Fruit fly (Drosophila melanogaster) whole organism, embryonic: ENCODE results near the gene ArfGAP3.

Experiments
- Bgb ChIP-seq: fragments of 200-800 bp; sonication (Bioruptor generic); IDR thresholded peaks from 2 replicates; pipeline ENCODE4 v1.3.6; 2022; ENCODE audit warnings: missing biosample characterization, missing genetic modification characterization; ENCODE audit not compliant: partially characterized antibody
- CG10431 ChIP-seq: fragments of 200-800 bp; sonication (Bioruptor generic); optimal IDR thresholded peaks from 3 replicates; lab custom pipeline; 2018; ENCODE audit warnings: missing biosample characterization, mild to moderate bottlenecking, missing genetic modification characterization
- CG12104 ChIP-seq: fragments of 200-800 bp; sonication (Bioruptor generic); optimal IDR thresholded peaks from 3 replicates; lab custom pipeline; 2016; ENCODE audit warnings: missing biosample characterization, missing genetic modification characterization
- CG12219 ChIP-seq: fragments of 200-800 bp; sonication (Bioruptor generic); optimal IDR thresholded peaks from 3 replicates; lab custom pipeline; 2018; ENCODE audit warnings: missing biosample characterization, mild to moderate bottlenecking, missing genetic modification characterization
- CG15269 ChIP-seq: fragments of 200-800 bp; sonication (Bioruptor generic); optimal IDR thresholded peaks from 2 replicates; lab custom pipeline; 2018; ENCODE audit warnings: missing biosample characterization, mild to moderate bottlenecking, missing genetic modification characterization, moderate library complexity
- CG15479 ChIP-seq: fragments of 200-800 bp; sonication (Bioruptor generic); optimal IDR thresholded peaks from 3 replicates; lab custom pipeline; 2019; ENCODE audit warnings: missing biosample characterization, mild to moderate bottlenecking, missing genetic modification characterization, moderate library complexity
- CG17385 ChIP-seq: fragments of 200-800 bp; sonication (Bioruptor generic); optimal IDR thresholded peaks from 3 replicates; lab custom pipeline; 2018; ENCODE audit warnings: missing biosample characterization, mild to moderate bottlenecking, missing genetic modification characterization
- CG18262 ChIP-seq: fragments of 200-800 bp; optimal IDR thresholded peaks from 3 replicates; lab custom pipeline; 2019; ENCODE audit warnings: missing biosample characterization, mild to moderate bottlenecking, missing genetic modification characterization, moderate library complexity
- CG2199 ChIP-seq: fragments of 200-800 bp; sonication (Bioruptor generic); IDR thresholded peaks from 3 replicates; pipeline ENCODE4 v1.3.6; 2022; ENCODE audit warnings: missing biosample characterization, missing genetic modification characterization
- CG2202 ChIP-seq: fragments of 200-800 bp; sonication (Bioruptor generic); optimal IDR thresholded peaks from 2 replicates; lab custom pipeline; 2018; ENCODE audit warnings: missing biosample characterization, mild to moderate bottlenecking, missing genetic modification characterization
- CG3065 ChIP-seq: fragments of 200-800 bp; sonication (Bioruptor generic); optimal IDR thresholded peaks from 2 replicates; lab custom pipeline; 2016; ENCODE audit warnings: missing biosample characterization, missing genetic modification characterization
- CG7928 ChIP-seq: fragments of 200-800 bp; sonication (Bioruptor generic); optimal IDR thresholded peaks from 2 replicates; lab custom pipeline; 2017; ENCODE audit warnings: missing biosample characterization, mild to moderate bottlenecking, missing genetic modification characterization
- CG8290 ChIP-seq, 3 experiments: fragments of 200-800 bp; sonication (Bioruptor generic); optimal IDR thresholded peaks; 2 replicates each; lab custom pipeline; 2016 to 2019; ENCODE audit warnings: missing biosample characterization in 3 of 3, missing genetic modification characterization in 3 of 3, mild to moderate bottlenecking in 2 of 3, moderate library complexity in 1 of 3
- CTCF ChIP-seq: fragments of 200-800 bp; sonication (Bioruptor generic); optimal IDR thresholded peaks from 2 replicates; lab custom pipeline; 2017; ENCODE audit warnings: missing biosample characterization, mild to moderate bottlenecking, missing genetic modification characterization, moderate library complexity
- D19B ChIP-seq: fragments of 200-800 bp; sonication (Bioruptor generic); optimal IDR thresholded peaks from 2 replicates; lab custom pipeline; 2017; ENCODE audit warnings: missing biosample characterization, mild to moderate bottlenecking, missing genetic modification characterization
- Dp ChIP-seq: fragments of 200-800 bp; sonication (Bioruptor generic); optimal IDR thresholded peaks from 2 replicates; lab custom pipeline; 2018; ENCODE audit warnings: missing biosample characterization, mild to moderate bottlenecking, missing genetic modification characterization, moderate library complexity
- E2f2 ChIP-seq: fragments of 200-800 bp; sonication (Bioruptor generic); IDR thresholded peaks from 2 replicates; pipeline ENCODE4 v1.3.6; 2022; ENCODE audit warnings: missing biosample characterization, missing genetic modification characterization
- Elba2 ChIP-seq: fragments of 200-800 bp; sonication (Bioruptor generic); optimal IDR thresholded peaks from 3 replicates; lab custom pipeline; 2016; ENCODE audit warnings: missing biosample characterization, missing genetic modification characterization
- Hr78 ChIP-seq, 2 experiments: fragments of 200-800 bp in 1 of 2; fragments of >200 bp in 1 of 2; sonication (Bioruptor generic) in 1 of 2; optimal IDR thresholded peaks; 2 replicates each; lab custom pipeline; 2017 to 2019; ENCODE audit warnings: missing biosample characterization in 2 of 2, missing genetic modification characterization in 2 of 2, mild to moderate bottlenecking in 1 of 2, moderate library complexity in 1 of 2
- Sry-β ChIP-seq: fragments of 200-800 bp; sonication (Bioruptor generic); optimal IDR thresholded peaks from 2 replicates; lab custom pipeline; 2018; ENCODE audit warnings: missing biosample characterization, mild to moderate bottlenecking, missing genetic modification characterization, moderate library complexity
- Trl ChIP-seq, 3 experiments: fragments of >200 bp in 2 of 3; fragments of 200-800 bp in 1 of 3; sonication (Bioruptor generic) in 1 of 3; optimal IDR thresholded peaks; 2 replicates in 1 of 3; 3 replicates in 2 of 3; lab custom pipeline; 2016 to 2017; ENCODE audit warnings: missing biosample characterization in 1 of 3, missing genetic modification characterization in 1 of 3
- Xbp1 ChIP-seq: fragments of 200-800 bp; sonication (Bioruptor generic); optimal IDR thresholded peaks from 3 replicates; lab custom pipeline; 2016; ENCODE audit warnings: missing biosample characterization, mild to moderate bottlenecking, missing genetic modification characterization
- ci ChIP-seq: fragments of 200-800 bp; sonication (Bioruptor generic); IDR thresholded peaks from 3 replicates; pipeline ENCODE4 v1.3.6; 2022; ENCODE audit warnings: missing biosample characterization, missing genetic modification characterization
- ftz-f1 ChIP-seq: fragments of 200-800 bp; sonication (Bioruptor generic); optimal IDR thresholded peaks from 2 replicates; lab custom pipeline; 2016; ENCODE audit warnings: missing biosample characterization, missing genetic modification characterization
- gcm ChIP-seq: fragments of 200-800 bp; sonication (Bioruptor generic); optimal IDR thresholded peaks from 2 replicates; lab custom pipeline; 2019; ENCODE audit warnings: missing biosample characterization, mild to moderate bottlenecking, missing genetic modification characterization, moderate library complexity
- ind ChIP-seq: fragments of 200-800 bp; sonication (Bioruptor generic); optimal IDR thresholded peaks from 3 replicates; lab custom pipeline; 2016; ENCODE audit warnings: missing biosample characterization, missing genetic modification characterization
- inv ChIP-seq: fragments of 200-800 bp; sonication (Bioruptor generic); IDR thresholded peaks from 2 replicates; pipeline ENCODE4 v1.3.6; 2022; ENCODE audit warnings: missing biosample characterization, missing genetic modification characterization; ENCODE audit not compliant: partially characterized antibody
- knrl ChIP-seq: fragments of 200-800 bp; sonication (Bioruptor generic); IDR thresholded peaks from 3 replicates; pipeline ENCODE4 v1.3.6; 2022; ENCODE audit warnings: missing biosample characterization, missing genetic modification characterization; ENCODE audit not compliant: partially characterized antibody
- lola ChIP-seq, 3 experiments: fragments of >200 bp in 2 of 3; fragments of 200-800 bp in 1 of 3; sonication (Bioruptor generic) in 1 of 3; optimal IDR thresholded peaks; 2 replicates each; lab custom pipeline; 2017 to 2019; ENCODE audit warnings: missing biosample characterization in 3 of 3, missing genetic modification characterization in 3 of 3, mild to moderate bottlenecking in 1 of 3, moderate library complexity in 1 of 3
- mld ChIP-seq: fragments of 200-800 bp; sonication (Bioruptor generic); IDR thresholded peaks from 3 replicates; pipeline ENCODE4 v1.3.6; 2022; ENCODE audit warnings: missing biosample characterization, missing genetic modification characterization; ENCODE audit not compliant: partially characterized antibody
- nau ChIP-seq: fragments of 200-800 bp; sonication (Bioruptor generic); optimal IDR thresholded peaks from 3 replicates; lab custom pipeline; 2017; ENCODE audit warnings: missing biosample characterization, mild to moderate bottlenecking, missing genetic modification characterization, missing genetic modification reagents
- phol ChIP-seq: fragments of 200-800 bp; sonication (Bioruptor generic); optimal IDR thresholded peaks from 3 replicates; lab custom pipeline; 2018; ENCODE audit warnings: missing biosample characterization, mild to moderate bottlenecking, missing genetic modification characterization, moderate library complexity
- run ChIP-seq: fragments of 200-800 bp; sonication (Bioruptor generic); optimal IDR thresholded peaks from 3 replicates; lab custom pipeline; 2018; ENCODE audit warnings: missing biosample characterization, mild to moderate bottlenecking, missing genetic modification characterization
- scrt ChIP-seq: fragments of 200-800 bp; sonication (Bioruptor generic); optimal IDR thresholded peaks from 2 replicates; lab custom pipeline; 2018; ENCODE audit warnings: missing biosample characterization, mild to moderate bottlenecking, missing genetic modification characterization, moderate library complexity
- sens ChIP-seq: fragments of 200-800 bp; sonication (Bioruptor generic); peaks from one replicate; lab custom pipeline; 2016; ENCODE audit warnings: missing biosample characterization, missing genetic modification characterization
- slp2 ChIP-seq: fragments of 200-800 bp; sonication (Bioruptor generic); optimal IDR thresholded peaks from 2 replicates; lab custom pipeline; 2016; ENCODE audit warnings: missing biosample characterization, missing genetic modification characterization
- so ChIP-seq: fragments of 200-800 bp; sonication (Bioruptor generic); IDR thresholded peaks from 3 replicates; pipeline ENCODE4 v1.3.6; 2022; ENCODE audit warnings: missing biosample characterization, missing genetic modification characterization
- sug ChIP-seq: fragments of 200-800 bp; optimal IDR thresholded peaks from 2 replicates; lab custom pipeline; 2019; ENCODE audit warnings: missing biosample characterization, mild to moderate bottlenecking, missing genetic modification characterization, moderate library complexity
- tup ChIP-seq: fragments of 200-800 bp; sonication (Bioruptor generic); optimal IDR thresholded peaks from 2 replicates; lab custom pipeline; 2016; ENCODE audit warnings: missing biosample characterization, mild to moderate bottlenecking, missing genetic modification characterization, moderate library complexity
- wor ChIP-seq: fragments of 200-800 bp; sonication (Bioruptor generic); IDR thresholded peaks from 2 replicates; pipeline ENCODE4 v1.3.6; 2022; ENCODE audit warnings: missing biosample characterization, missing genetic modification characterization

Gene ArfGAP3

DNA sequence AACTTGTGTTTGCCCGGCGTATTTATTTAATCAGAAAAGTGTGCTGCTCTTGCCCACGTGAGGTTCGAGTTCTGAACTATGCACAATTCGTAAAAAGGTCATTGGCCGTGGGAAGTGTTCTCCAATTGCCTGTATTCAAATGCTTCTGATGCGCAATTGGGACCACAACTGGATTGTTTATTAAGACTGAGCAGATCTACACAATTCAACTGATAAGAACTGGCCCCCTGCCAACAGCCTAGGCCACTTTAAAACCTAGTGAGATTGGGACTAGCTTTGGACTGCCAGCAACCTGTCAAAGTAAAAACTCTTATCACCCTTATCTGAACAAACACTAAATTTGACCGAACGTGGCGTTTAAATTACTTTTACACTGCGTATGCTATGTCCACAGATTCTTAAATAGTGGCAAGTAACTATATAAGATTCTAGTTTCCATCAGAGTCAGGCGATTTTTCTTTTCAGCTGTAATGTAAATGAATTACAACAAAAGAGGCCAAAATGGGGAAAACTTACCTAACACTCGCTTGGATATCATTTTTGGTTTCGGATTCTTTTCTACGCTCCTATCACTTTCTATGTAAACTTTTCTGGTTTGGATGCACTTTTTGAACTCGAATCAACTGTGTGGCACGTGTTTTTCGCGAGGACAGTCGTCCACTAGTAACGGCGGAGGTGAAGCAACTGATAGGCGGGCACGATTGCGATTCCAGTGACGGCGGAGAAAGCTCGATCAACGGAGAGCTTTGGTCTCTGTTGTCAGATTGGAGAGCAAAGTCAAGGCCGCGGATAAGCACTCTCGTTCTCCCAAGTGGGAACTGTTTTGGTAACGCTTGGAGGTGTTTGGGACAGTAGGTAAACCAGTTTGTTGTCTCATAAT lies 20.6 kb upstream of the ArfGAP3 start, which contains the start of gene CG11241 (continued):
- no peak for TF ChIP-seq Trl (optimal IDR thresholded peaks at IDR 0.05; lab: Kevin White, UChicago)
- TF ChIP-seq Trl (GFP tag; optimal IDR thresholded peaks at IDR 0.05; lab: Kevin White, UChicago): no peak
- peak; percentile 32 for TF ChIP-seq CG15479 (GFP tag; lab: Kevin White, UChicago)
- TF ChIP-seq CG18262 (tag; lab: Kevin White, UChicago): no peak
- TF ChIP-seq slp2: no peak
- TF ChIP-seq lola (GFP tag; optimal IDR thresholded peaks at IDR 0.05; lab: Kevin White, UChicago): no peak
- no peak for TF ChIP-seq inv (GFP tag; lab: Robert Waterston, UW)
- TF ChIP-seq CG12219: no peak
- TF ChIP-seq mld: no peak
- peak in 1 of 2 experiments; percentile 18 for TF ChIP-seq Hr78 (GFP tag; optimal IDR thresholded peaks at IDR 0.05; lab: Kevin White, UChicago)
- TF ChIP-seq CG7928 (GFP tag; lab: Kevin White, UChicago): no peak
- no peak for TF ChIP-seq CG10431
- no peak for TF ChIP-seq D19B
- no peak for TF ChIP-seq Sry-β
- TF ChIP-seq CG2202 (tag; lab: Kevin White, UChicago): no peak
- no peak for TF ChIP-seq gcm (GFP tag; lab: Kevin White, UChicago)
- TF ChIP-seq tup (GFP tag; lab: Kevin White, UChicago): no peak
- TF ChIP-seq scrt (GFP tag; lab: Kevin White, UChicago): no peak
- no peak for TF ChIP-seq CG17385 (GFP tag; lab: Kevin White, UChicago)
- TF ChIP-seq ci: no peak
- TF ChIP-seq nau: no peak
- TF ChIP-seq CG8290 (GFP tag; optimal IDR thresholded peaks at IDR 0.05; lab: Kevin White, UChicago): no peak
- TF ChIP-seq CG8290 (tag; optimal IDR thresholded peaks at IDR 0.05; lab: Kevin White, UChicago): peak in 1 of 2 experiments; percentile 1
- no peak for TF ChIP-seq so (GFP tag; lab: Robert Waterston, UW)
- no peak for TF ChIP-seq CG15269 (tag; lab: Kevin White, UChicago)
- TF ChIP-seq wor: no peak
- TF ChIP-seq ftz-f1 (GFP tag; lab: Kevin White, UChicago): peak; percentile 84
- no peak for TF ChIP-seq CG12104 (GFP tag; lab: Kevin White, UChicago)
- no peak for TF ChIP-seq Xbp1 (GFP tag; lab: Kevin White, UChicago)
- peak; percentile 100 for TF ChIP-seq sug
- no peak for TF ChIP-seq E2f2 (GFP tag; lab: Robert Waterston, UW)
- no peak for TF ChIP-seq ind
- no peak for TF ChIP-seq run (tag; lab: Kevin White, UChicago)
- peak; percentile 62 for TF ChIP-seq Elba2 (GFP tag; lab: Kevin White, UChicago)

dm6 chr3L:22733607-22734006 lies 16.2 kb upstream of the ArfGAP3 start:
- TF ChIP-seq phol (tag; lab: Kevin White, UChicago) (no peak), knrl (GFP tag; lab: Robert Waterston, UW) (peak; percentile 22; the same call in 1 of the 3 replicates), Bgb (GFP tag; lab: Robert Waterston, UW) (peak; percentile 53), ftz-f1 (GFP tag; lab: Kevin White, UChicago) (peak; percentile 74), CG15479 (GFP tag; lab: Kevin White, UChicago) (no peak), Dp (GFP tag; lab: Kevin White, UChicago) (peak; percentile 31), sens (peak; percentile 45), CG3065 (GFP tag; lab: Kevin White, UChicago) (no peak), CTCF (GFP tag; lab: Kevin White, UChicago) (peak; percentile 64), E2f2 (GFP tag; lab: Robert Waterston, UW) (peak; percentile 21; the same call in 1 of the 2 replicates), CG2199 (0 out of 3 replicates have a peak, but pooled peaks have one; percentile 13)
